Worm (Caenorhabditis elegans): ENCODE measurements around the gene dsl-2.

- TF ChIP-seq pha-4 (tag; optimal IDR thresholded peaks at IDR 0.05) (no peak), fkh-10 (GFP tag; optimal IDR thresholded peaks at IDR 0.05) (no peak), pqm-1 (tag; optimal IDR thresholded peaks at IDR 0.05) (no peak), ceh-2 (tag; optimal IDR thresholded peaks at IDR 0.05) (no peak), rnt-1 (tag; optimal IDR thresholded peaks at IDR 0.05) (no peak)
Observed at ce11 chrIV:1176613-1177012, 28.2 kb downstream of the dsl-2 start.
